Fruit fly (Drosophila melanogaster): Measurements from ENCODE around the gene RpS12.

DNA sequence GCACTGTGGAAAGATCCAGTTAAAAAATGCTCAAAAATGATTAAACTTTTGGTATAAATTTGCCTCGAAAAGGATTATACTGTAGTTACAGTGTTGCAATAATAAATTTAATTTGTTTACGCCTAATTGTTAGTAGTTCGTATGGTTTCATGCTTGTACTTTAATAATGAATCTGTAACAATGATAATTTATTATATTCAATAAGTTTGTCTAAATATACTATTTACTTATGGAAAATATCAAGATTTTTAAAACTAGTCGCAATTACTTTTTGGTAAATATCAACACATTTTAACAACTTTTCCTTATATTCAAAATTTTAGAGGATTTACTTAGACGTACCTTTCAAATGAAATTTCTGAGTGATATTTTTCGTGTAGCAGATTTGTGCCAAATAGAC lies 28.3 kb upstream of the RpS12 start, which contains the start of gene CG11262:
- TF ChIP-seq CG8301 (tag; optimal IDR thresholded peaks at IDR 0.05): no peak
- TF ChIP-seq CG9948 (tag; optimal IDR thresholded peaks at IDR 0.05): no peak
- TF ChIP-seq CG8159 (tag; optimal IDR thresholded peaks at IDR 0.05): no peak
- TF ChIP-seq D1 (tag; optimal IDR thresholded peaks at IDR 0.05): no peak
- TF ChIP-seq CG14655 (GFP tag; optimal IDR thresholded peaks at IDR 0.05): no peak

All from whole organism, pupa.